Fruit fly (Drosophila melanogaster) whole organism, embryonic: Measurements from ENCODE around the gene T48.
A peak's percentile ranks its signal among the peaks of the same experiment; 100 is the strongest.

Source experiments
- B-H1 ChIP-seq: fragments of 200-800 bp; sonication (Bioruptor generic); IDR thresholded peaks from 3 replicates; pipeline ENCODE4 v1.3.6; 2022; ENCODE audit warnings: missing biosample characterization, missing genetic modification characterization
- B-H2 ChIP-seq: fragments of 200-800 bp; sonication (Bioruptor generic); optimal IDR thresholded peaks from 2 replicates; lab custom pipeline; 2018; ENCODE audit warnings: missing biosample characterization, mild to moderate bottlenecking, missing genetic modification characterization
- Bgb ChIP-seq: fragments of 200-800 bp; sonication (Bioruptor generic); IDR thresholded peaks from 2 replicates; pipeline ENCODE4 v1.3.6; 2022; ENCODE audit warnings: missing biosample characterization, missing genetic modification characterization; ENCODE audit not compliant: partially characterized antibody
- CG12236 ChIP-seq: fragments of 200-800 bp; sonication (Bioruptor generic); optimal IDR thresholded peaks from 2 replicates; lab custom pipeline; 2016; ENCODE audit warnings: missing biosample characterization, missing genetic modification characterization
- CG17568 ChIP-seq: fragments of 200-800 bp; sonication (Bioruptor generic); optimal IDR thresholded peaks from 2 replicates; lab custom pipeline; 2018; ENCODE audit warnings: missing biosample characterization, mild to moderate bottlenecking, missing genetic modification characterization, moderate library complexity
- CG2712 ChIP-seq: fragments of 200-800 bp; optimal IDR thresholded peaks from 3 replicates; lab custom pipeline; 2019; ENCODE audit warnings: missing biosample characterization, mild to moderate bottlenecking, missing genetic modification characterization, moderate library complexity
- CG2875 ChIP-seq: fragments of 200-800 bp; sonication (Bioruptor generic); optimal IDR thresholded peaks from 2 replicates; lab custom pipeline; 2017; ENCODE audit warnings: missing biosample characterization, mild to moderate bottlenecking, missing genetic modification characterization, missing genetic modification reagents
- CG32767 ChIP-seq: fragments of 200-800 bp; sonication (Bioruptor generic); IDR thresholded peaks from 2 replicates; pipeline ENCODE4 v1.3.6; 2022; ENCODE audit warnings: missing biosample characterization, missing genetic modification characterization
- CG33213 ChIP-seq: fragments of 200-800 bp; sonication (Bioruptor generic); optimal IDR thresholded peaks from 3 replicates; lab custom pipeline; 2016; ENCODE audit warnings: missing biosample characterization, missing genetic modification characterization
- CG4360 ChIP-seq: fragments of 200-800 bp; sonication (Bioruptor generic); IDR thresholded peaks from 2 replicates; pipeline ENCODE4 v1.3.6; 2022; ENCODE audit warnings: missing biosample characterization, missing genetic modification characterization
- CG4707 ChIP-seq: fragments of 200-800 bp; sonication (Bioruptor generic); optimal IDR thresholded peaks from 2 replicates; lab custom pipeline; 2018; ENCODE audit warnings: missing biosample characterization, mild to moderate bottlenecking, missing genetic modification characterization, moderate library complexity
- CG4854 ChIP-seq: fragments of 200-800 bp; sonication (Bioruptor generic); optimal IDR thresholded peaks from 2 replicates; lab custom pipeline; 2016; ENCODE audit warnings: missing biosample characterization, missing genetic modification characterization, inconsistent platforms
- CG6689 ChIP-seq: fragments of 200-800 bp; sonication (Bioruptor generic); IDR thresholded peaks from 2 replicates; pipeline ENCODE4 v1.3.6; 2022; ENCODE audit warnings: missing biosample characterization, missing genetic modification characterization
- CG6765 ChIP-seq: fragments of 200-800 bp; sonication (Bioruptor generic); optimal IDR thresholded peaks from 3 replicates; lab custom pipeline; 2017; ENCODE audit warnings: missing biosample characterization, mild to moderate bottlenecking, missing genetic modification characterization
- CG7357 ChIP-seq: fragments of 200-800 bp; sonication (Bioruptor generic); IDR thresholded peaks from 3 replicates; pipeline ENCODE4 v1.3.6; 2022; ENCODE audit warnings: missing biosample characterization, missing genetic modification characterization
- CG7839 ChIP-seq: fragments of 200-800 bp; sonication (Bioruptor generic); optimal IDR thresholded peaks from 3 replicates; lab custom pipeline; 2018; ENCODE audit warnings: missing biosample characterization, mild to moderate bottlenecking, missing genetic modification characterization, moderate library complexity
- CG8290 ChIP-seq, 3 experiments: fragments of 200-800 bp; sonication (Bioruptor generic); optimal IDR thresholded peaks; 2 replicates each; lab custom pipeline; 2016 to 2019; ENCODE audit warnings: missing biosample characterization in 3 of 3, missing genetic modification characterization in 3 of 3, mild to moderate bottlenecking in 2 of 3, moderate library complexity in 1 of 3
- CG9817 ChIP-seq: fragments of 200-800 bp; sonication (Bioruptor generic); optimal IDR thresholded peaks from 2 replicates; lab custom pipeline; 2018; ENCODE audit warnings: missing biosample characterization, mild to moderate bottlenecking, missing genetic modification characterization, moderate library complexity
- D19B ChIP-seq: fragments of 200-800 bp; sonication (Bioruptor generic); optimal IDR thresholded peaks from 2 replicates; lab custom pipeline; 2017; ENCODE audit warnings: missing biosample characterization, mild to moderate bottlenecking, missing genetic modification characterization
- Dek ChIP-seq: fragments of 200-800 bp; sonication (Bioruptor generic); optimal IDR thresholded peaks from 3 replicates; lab custom pipeline; 2019; ENCODE audit warnings: missing biosample characterization, mild to moderate bottlenecking, missing genetic modification characterization, moderate library complexity
- Doc3 ChIP-seq: fragments of 200-800 bp; sonication (Bioruptor generic); IDR thresholded peaks from 3 replicates; pipeline ENCODE4 v1.3.6; 2022; ENCODE audit warnings: missing biosample characterization, missing genetic modification characterization; ENCODE audit not compliant: partially characterized antibody
- HLH54F ChIP-seq: fragments of 200-800 bp; sonication (Bioruptor generic); optimal IDR thresholded peaks from 3 replicates; lab custom pipeline; 2016; ENCODE audit warnings: missing biosample characterization, missing genetic modification characterization
- Lhr ChIP-seq: fragments of 200-800 bp; sonication (Bioruptor generic); optimal IDR thresholded peaks from 3 replicates; lab custom pipeline; 2017; ENCODE audit warnings: mild to moderate bottlenecking, missing biosample characterization, missing genetic modification reagents, missing genetic modification characterization
- Side ChIP-seq: fragments of 200-800 bp; sonication (Bioruptor generic); optimal IDR thresholded peaks from 2 replicates; lab custom pipeline; 2016; ENCODE audit warnings: missing biosample characterization, missing genetic modification characterization
- Spps ChIP-seq: fragments of 200-800 bp; sonication (Bioruptor generic); optimal IDR thresholded peaks from 2 replicates; lab custom pipeline; 2018; ENCODE audit warnings: missing biosample characterization, mild to moderate bottlenecking, missing genetic modification characterization
- Sry-β ChIP-seq: fragments of 200-800 bp; sonication (Bioruptor generic); optimal IDR thresholded peaks from 2 replicates; lab custom pipeline; 2018; ENCODE audit warnings: missing biosample characterization, mild to moderate bottlenecking, missing genetic modification characterization, moderate library complexity
- Sry-δ ChIP-seq: fragments of 200-800 bp; sonication (Bioruptor generic); optimal IDR thresholded peaks from 2 replicates; lab custom pipeline; 2016; ENCODE audit warnings: missing biosample characterization, missing genetic modification characterization
- Trl ChIP-seq, 3 experiments: fragments of >200 bp in 2 of 3; fragments of 200-800 bp in 1 of 3; sonication (Bioruptor generic) in 1 of 3; optimal IDR thresholded peaks; 2 replicates in 1 of 3; 3 replicates in 2 of 3; lab custom pipeline; 2016 to 2017; ENCODE audit warnings: missing biosample characterization in 1 of 3, missing genetic modification characterization in 1 of 3
- abd-A ChIP-seq: fragments of 200-800 bp; sonication (Bioruptor generic); optimal IDR thresholded peaks from 3 replicates; lab custom pipeline; 2019; ENCODE audit warnings: missing biosample characterization, mild to moderate bottlenecking, missing genetic modification characterization, moderate library complexity
- ac ChIP-seq: fragments of 200-800 bp; sonication (Bioruptor generic); optimal IDR thresholded peaks from 3 replicates; lab custom pipeline; 2017; ENCODE audit warnings: missing biosample characterization, mild to moderate bottlenecking, missing genetic modification characterization
- bigmax ChIP-seq: fragments of 200-800 bp; sonication (Bioruptor generic); optimal IDR thresholded peaks from 2 replicates; lab custom pipeline; 2018; ENCODE audit warnings: missing biosample characterization, mild to moderate bottlenecking, missing genetic modification characterization
- chm ChIP-seq: fragments of 200-800 bp; sonication (Bioruptor generic); IDR thresholded peaks from 2 replicates; pipeline ENCODE4 v1.3.6; 2022; ENCODE audit warnings: missing biosample characterization, missing genetic modification characterization
- crol ChIP-seq: fragments of 200-800 bp; sonication (Bioruptor generic); IDR thresholded peaks from 2 replicates; pipeline ENCODE4 v1.3.6; 2022; ENCODE audit warnings: missing biosample characterization, missing genetic modification characterization
- dimm ChIP-seq: fragments of 200-800 bp; sonication (Bioruptor generic); IDR thresholded peaks from 2 replicates; pipeline ENCODE4 v1.3.6; 2022; ENCODE audit warnings: missing biosample characterization, missing genetic modification characterization
- dpn ChIP-seq, 2 experiments: fragments of 200-800 bp; sonication (Bioruptor generic); optimal IDR thresholded peaks; 3 replicates each; lab custom pipeline; 2016; ENCODE audit warnings: missing biosample characterization in 2 of 2, missing genetic modification characterization in 2 of 2
- dysf ChIP-seq: fragments of 200-800 bp; sonication (Bioruptor generic); IDR thresholded peaks from 3 replicates; pipeline ENCODE4 v1.3.6; 2022; ENCODE audit warnings: missing biosample characterization, missing genetic modification characterization
- esg ChIP-seq: fragments of 200-800 bp; sonication (Bioruptor generic); conservative IDR thresholded peaks from 2 replicates; pipeline ENCODE4 v1.3.6; 2022; ENCODE audit warnings: missing biosample characterization, missing genetic modification characterization
- hbn ChIP-seq: fragments of 200-800 bp; sonication (Bioruptor generic); IDR thresholded peaks from 2 replicates; pipeline ENCODE4 v1.3.6; 2022; ENCODE audit warnings: missing biosample characterization, missing genetic modification characterization; ENCODE audit not compliant: partially characterized antibody
- jigr1 ChIP-seq: fragments of 200-800 bp; sonication (Bioruptor generic); IDR thresholded peaks from 3 replicates; pipeline ENCODE4 v1.3.6; 2022; ENCODE audit warnings: missing biosample characterization, missing genetic modification characterization
- lola ChIP-seq, 3 experiments: fragments of >200 bp in 2 of 3; fragments of 200-800 bp in 1 of 3; sonication (Bioruptor generic) in 1 of 3; optimal IDR thresholded peaks; 2 replicates each; lab custom pipeline; 2017 to 2019; ENCODE audit warnings: missing biosample characterization in 3 of 3, missing genetic modification characterization in 3 of 3, mild to moderate bottlenecking in 1 of 3, moderate library complexity in 1 of 3
- pho ChIP-seq: fragments of 200-800 bp; sonication (Bioruptor generic); optimal IDR thresholded peaks from 2 replicates; lab custom pipeline; 2016; ENCODE audit warnings: missing biosample characterization, missing genetic modification characterization
- phol ChIP-seq: fragments of 200-800 bp; sonication (Bioruptor generic); optimal IDR thresholded peaks from 3 replicates; lab custom pipeline; 2018; ENCODE audit warnings: missing biosample characterization, mild to moderate bottlenecking, missing genetic modification characterization, moderate library complexity
- pros ChIP-seq: fragments of 200-800 bp; sonication (Bioruptor generic); optimal IDR thresholded peaks from 3 replicates; lab custom pipeline; 2019; ENCODE audit warnings: missing biosample characterization, mild to moderate bottlenecking, missing genetic modification characterization, moderate library complexity
- ranshi ChIP-seq: fragments of 200-800 bp; sonication (Bioruptor generic); IDR thresholded peaks from 2 replicates; pipeline ENCODE4 v1.3.6; 2022; ENCODE audit warnings: missing biosample characterization, missing genetic modification characterization
- row ChIP-seq: fragments of 200-800 bp; sonication (Bioruptor generic); IDR thresholded peaks from 3 replicates; pipeline ENCODE4 v1.3.6; 2022; ENCODE audit warnings: missing biosample characterization, missing genetic modification characterization
- sens ChIP-seq: fragments of 200-800 bp; sonication (Bioruptor generic); peaks from one replicate; lab custom pipeline; 2016; ENCODE audit warnings: missing biosample characterization, missing genetic modification characterization
- slou ChIP-seq: fragments of 200-800 bp; sonication (Bioruptor generic); optimal IDR thresholded peaks from 3 replicates; lab custom pipeline; 2016; ENCODE audit warnings: missing biosample characterization, missing genetic modification characterization
- so ChIP-seq: fragments of 200-800 bp; sonication (Bioruptor generic); IDR thresholded peaks from 3 replicates; pipeline ENCODE4 v1.3.6; 2022; ENCODE audit warnings: missing biosample characterization, missing genetic modification characterization
- zen ChIP-seq: fragments of 200-800 bp; sonication (Bioruptor generic); optimal IDR thresholded peaks from 3 replicates; lab custom pipeline; 2018; ENCODE audit warnings: missing biosample characterization, mild to moderate bottlenecking, missing genetic modification characterization, moderate library complexity

Gene T48

dm6 chr3R:26952857-26953477 is 71.4 kb downstream of the T48 start (continued):
- TF ChIP-seq dysf (GFP tag; lab: Robert Waterston, UW) (0 out of 3 replicates have a peak, but pooled peaks have one; percentile 8), Spps (tag; lab: Kevin White, UChicago) (no peak), Trl (optimal IDR thresholded peaks at IDR 0.05; lab: Kevin White, UChicago) (no peak), Trl (GFP tag; optimal IDR thresholded peaks at IDR 0.05; lab: Kevin White, UChicago) (no peak), Dek (tag; lab: Kevin White, UChicago) (no peak), CG4707 (GFP tag; lab: Kevin White, UChicago) (no peak), bigmax (GFP tag; lab: Kevin White, UChicago) (no peak), Side (GFP tag; lab: Kevin White, UChicago) (no peak), CG6765 (GFP tag; lab: Kevin White, UChicago) (no peak), ranshi (GFP tag; lab: Robert Waterston, UW) (no peak), pros (GFP tag; lab: Kevin White, UChicago) (peak; percentile 91), so (GFP tag; lab: Robert Waterston, UW) (no peak), lola (GFP tag; optimal IDR thresholded peaks at IDR 0.05; lab: Kevin White, UChicago) (no peak), sens (GFP tag; lab: Kevin White, UChicago) (peak; percentile 41), CG8290 (GFP tag; optimal IDR thresholded peaks at IDR 0.05; lab: Kevin White, UChicago) (no peak), CG8290 (tag; optimal IDR thresholded peaks at IDR 0.05; lab: Kevin White, UChicago) (peak in 1 of 2 experiments; percentile 33), zen (no peak), Sry-δ (no peak), slou (GFP tag; lab: Kevin White, UChicago) (no peak), Doc3 (GFP tag; lab: Robert Waterston, UW) (no peak), B-H2 (GFP tag; lab: Kevin White, UChicago) (no peak)

dm6 chr3R:26953478-26953874 is 71.9 kb downstream of the T48 start:
- TF ChIP-seq CG17568 (no peak), CG4360 (GFP tag; lab: Robert Waterston, UW) (no peak), B-H1 (no peak), chm (no peak), CG6689 (no peak), CG2875 (GFP tag; lab: Kevin White, UChicago) (no peak), CG2712 (tag; lab: Kevin White, UChicago) (no peak), HLH54F (GFP tag; lab: Kevin White, UChicago) (peak; percentile 54), CG33213 (GFP tag; lab: Kevin White, UChicago) (peak; percentile 9), esg (GFP tag; lab: Robert Waterston, UW) (no peak), B-H2 (GFP tag; lab: Kevin White, UChicago) (no peak), phol (tag; lab: Kevin White, UChicago) (peak; percentile 10), pho (peak; percentile 64), Sry-β (no peak), CG12236 (GFP tag; lab: Kevin White, UChicago) (peak; percentile 11), CG4854 (GFP tag; lab: Kevin White, UChicago) (no peak), ac (no peak), hbn (GFP tag; lab: Robert Waterston, UW) (no peak), CG7357 (GFP tag; lab: Robert Waterston, UW) (no peak), dpn (GFP tag; optimal IDR thresholded peaks at IDR 0.05; lab: Kevin White, UChicago) (peak in 1 of 2 experiments; percentile 49), D19B (no peak), Lhr (no peak), row (GFP tag; lab: Robert Waterston, UW) (no peak), jigr1 (GFP tag; lab: Robert Waterston, UW) (no peak), Bgb (GFP tag; lab: Robert Waterston, UW) (no peak), dimm (GFP tag; lab: Robert Waterston, UW) (no peak), crol (GFP tag; lab: Robert Waterston, UW) (no peak), CG9817 (peak; percentile 31), CG32767 (GFP tag; lab: Robert Waterston, UW) (no peak), abd-A (tag; lab: Kevin White, UChicago) (no peak), CG7839 (peak; percentile 12)
